Fruit fly (Drosophila melanogaster) whole organism, embryonic: ENCODE data around the gene ath.
A peak's percentile ranks its signal among the peaks of the same experiment; 100 is the strongest.

Source experiments
- C15 ChIP-seq: fragments of 200-800 bp; sonication (Bioruptor generic); IDR thresholded peaks from 3 replicates; pipeline ENCODE4 v1.3.6; 2022; ENCODE audit warnings: missing biosample characterization, missing genetic modification characterization
- CG10267 ChIP-seq: fragments of 200-800 bp; sonication (Bioruptor generic); optimal IDR thresholded peaks from 2 replicates; lab custom pipeline; 2018; ENCODE audit warnings: missing biosample characterization, mild to moderate bottlenecking, missing genetic modification characterization, moderate library complexity
- CG10274 ChIP-seq: fragments of 200-800 bp; sonication (Bioruptor generic); optimal IDR thresholded peaks from 3 replicates; lab custom pipeline; 2017; ENCODE audit warnings: missing biosample characterization, mild to moderate bottlenecking, missing genetic modification characterization
- CG10321 ChIP-seq: fragments of 200-800 bp; sonication (Bioruptor generic); IDR thresholded peaks from 2 replicates; pipeline ENCODE4 v1.3.6; 2022; ENCODE audit warnings: missing biosample characterization, missing genetic modification characterization
- CG11398 ChIP-seq: fragments of 200-800 bp; sonication (Bioruptor generic); optimal IDR thresholded peaks from 2 replicates; lab custom pipeline; 2016; ENCODE audit warnings: missing biosample characterization, missing genetic modification characterization
- CG12155 ChIP-seq: fragments of 200-800 bp; sonication (Bioruptor generic); optimal IDR thresholded peaks from 3 replicates; lab custom pipeline; 2016; ENCODE audit warnings: missing biosample characterization, missing genetic modification characterization
- CG12659 ChIP-seq: fragments of 200-800 bp; sonication (Bioruptor generic); optimal IDR thresholded peaks from 3 replicates; lab custom pipeline; 2017; ENCODE audit warnings: mild to moderate bottlenecking, missing biosample characterization, missing genetic modification reagents, missing genetic modification characterization
- CG13287 ChIP-seq: fragments of 200-800 bp; sonication (Bioruptor generic); IDR thresholded peaks from 2 replicates; pipeline ENCODE4 v1.3.6; 2022; ENCODE audit warnings: missing biosample characterization, missing genetic modification characterization; ENCODE audit not compliant: partially characterized antibody
- CG13624 ChIP-seq: fragments of 200-800 bp; sonication (Bioruptor generic); optimal IDR thresholded peaks from 2 replicates; lab custom pipeline; 2016; ENCODE audit warnings: missing biosample characterization, missing genetic modification characterization
- CG13775 ChIP-seq: fragments of 200-800 bp; sonication (Bioruptor generic); optimal IDR thresholded peaks from 3 replicates; lab custom pipeline; 2017; ENCODE audit warnings: missing biosample characterization, mild to moderate bottlenecking, missing genetic modification characterization
- CG15601 ChIP-seq: fragments of 200-800 bp; sonication (Bioruptor generic); optimal IDR thresholded peaks from 3 replicates; lab custom pipeline; 2019; ENCODE audit warnings: missing biosample characterization, mild to moderate bottlenecking, missing genetic modification characterization, moderate library complexity
- CG16813 ChIP-seq: fragments of 200-800 bp; sonication (Bioruptor generic); IDR thresholded peaks from 3 replicates; pipeline ENCODE4 v1.3.6; 2022; ENCODE audit warnings: missing biosample characterization, missing genetic modification characterization; ENCODE audit not compliant: partially characterized antibody
- CG17328 ChIP-seq: fragments of 200-800 bp; sonication (Bioruptor generic); IDR thresholded peaks from 2 replicates; pipeline ENCODE4 v1.3.6; 2022; ENCODE audit warnings: missing biosample characterization, missing genetic modification characterization
- CG17829 ChIP-seq: fragments of 200-800 bp; optimal IDR thresholded peaks from 2 replicates; lab custom pipeline; 2019; ENCODE audit warnings: missing biosample characterization, mild to moderate bottlenecking, missing genetic modification characterization, moderate library complexity
- CG2129 ChIP-seq: fragments of 200-800 bp; sonication (Bioruptor generic); IDR thresholded peaks from 2 replicates; pipeline ENCODE4 v1.3.6; 2022; ENCODE audit warnings: missing biosample characterization, missing genetic modification characterization; ENCODE audit not compliant: partially characterized antibody
- CG2889 ChIP-seq: fragments of 200-800 bp; sonication (Bioruptor generic); IDR thresholded peaks from 3 replicates; pipeline ENCODE4 v1.3.6; 2022; ENCODE audit warnings: missing biosample characterization, missing genetic modification characterization
- CG3065 ChIP-seq: fragments of 200-800 bp; sonication (Bioruptor generic); optimal IDR thresholded peaks from 2 replicates; lab custom pipeline; 2016; ENCODE audit warnings: missing biosample characterization, missing genetic modification characterization
- CG32532 ChIP-seq: fragments of 200-800 bp; sonication (Bioruptor generic); IDR thresholded peaks from 2 replicates; pipeline ENCODE4 v1.3.6; 2022; ENCODE audit warnings: missing biosample characterization, missing genetic modification characterization
- CG3726 ChIP-seq: fragments of 200-800 bp; sonication (Bioruptor generic); IDR thresholded peaks from 3 replicates; pipeline ENCODE4, ENCODE4 v1.3.6; 2022; ENCODE audit warnings: missing biosample characterization, missing genetic modification characterization
- CG7372 ChIP-seq: fragments of 200-800 bp; sonication (Bioruptor generic); IDR thresholded peaks from 2 replicates; pipeline ENCODE4 v1.3.6; 2022; ENCODE audit warnings: missing biosample characterization, missing genetic modification characterization
- CG7928 ChIP-seq: fragments of 200-800 bp; sonication (Bioruptor generic); optimal IDR thresholded peaks from 2 replicates; lab custom pipeline; 2017; ENCODE audit warnings: missing biosample characterization, mild to moderate bottlenecking, missing genetic modification characterization
- CG8290 ChIP-seq, 3 experiments: fragments of 200-800 bp; sonication (Bioruptor generic); optimal IDR thresholded peaks; 2 replicates each; lab custom pipeline; 2016 to 2019; ENCODE audit warnings: missing biosample characterization in 3 of 3, missing genetic modification characterization in 3 of 3, mild to moderate bottlenecking in 2 of 3, moderate library complexity in 1 of 3
- CG8478 ChIP-seq: fragments of >200 bp; optimal IDR thresholded peaks from 2 replicates; lab custom pipeline; 2018
- CG9609 ChIP-seq: fragments of 200-800 bp; sonication (Bioruptor generic); optimal IDR thresholded peaks from 3 replicates; lab custom pipeline; 2016; ENCODE audit warnings: missing biosample characterization, missing genetic modification characterization
- D ChIP-seq, 2 experiments: fragments of 200-800 bp in 1 of 2; fragments of >200 bp in 1 of 2; sonication (Bioruptor generic) in 1 of 2; optimal IDR thresholded peaks; 2 replicates in 1 of 2; 3 replicates in 1 of 2; lab custom pipeline; 2017; ENCODE audit warnings: mild to moderate bottlenecking in 1 of 2, missing biosample characterization in 1 of 2, missing genetic modification characterization in 1 of 2, missing genetic modification reagents in 1 of 2
- Doc3 ChIP-seq: fragments of 200-800 bp; sonication (Bioruptor generic); IDR thresholded peaks from 3 replicates; pipeline ENCODE4 v1.3.6; 2022; ENCODE audit warnings: missing biosample characterization, missing genetic modification characterization; ENCODE audit not compliant: partially characterized antibody
- Elba2 ChIP-seq: fragments of 200-800 bp; sonication (Bioruptor generic); optimal IDR thresholded peaks from 3 replicates; lab custom pipeline; 2016; ENCODE audit warnings: missing biosample characterization, missing genetic modification characterization
- Fer1 ChIP-seq: fragments of 200-800 bp; sonication (Bioruptor generic); optimal IDR thresholded peaks from 2 replicates; lab custom pipeline; 2017; ENCODE audit warnings: missing biosample characterization, mild to moderate bottlenecking, missing genetic modification characterization
- Fer3 ChIP-seq: fragments of 200-800 bp; sonication (Bioruptor generic); optimal IDR thresholded peaks from 2 replicates; lab custom pipeline; 2018; ENCODE audit warnings: missing biosample characterization, mild to moderate bottlenecking, missing genetic modification characterization, moderate library complexity
- HHEX ChIP-seq: fragments of 200-800 bp; sonication (Bioruptor generic); optimal IDR thresholded peaks from 3 replicates; lab custom pipeline; 2017; ENCODE audit warnings: missing biosample characterization, mild to moderate bottlenecking, missing genetic modification characterization, missing genetic modification reagents
- Lhr ChIP-seq: fragments of 200-800 bp; sonication (Bioruptor generic); optimal IDR thresholded peaks from 3 replicates; lab custom pipeline; 2017; ENCODE audit warnings: mild to moderate bottlenecking, missing biosample characterization, missing genetic modification reagents, missing genetic modification characterization
- Mes4 ChIP-seq: fragments of 200-800 bp; sonication (Bioruptor generic); optimal IDR thresholded peaks from 2 replicates; lab custom pipeline; 2016; ENCODE audit warnings: missing biosample characterization, missing genetic modification characterization
- NC2α ChIP-seq: fragments of 200-800 bp; sonication (Bioruptor generic); optimal IDR thresholded peaks from 2 replicates; lab custom pipeline; 2016; ENCODE audit warnings: missing biosample characterization, missing genetic modification characterization
- NfI ChIP-seq: fragments of 200-800 bp; sonication (Bioruptor generic); optimal IDR thresholded peaks from 3 replicates; lab custom pipeline; 2018; ENCODE audit warnings: missing biosample characterization, mild to moderate bottlenecking, missing genetic modification characterization, moderate library complexity
- ap ChIP-seq: fragments of 200-800 bp; sonication (Bioruptor generic); IDR thresholded peaks from 2 replicates; pipeline ENCODE4 v1.3.6; 2022; ENCODE audit warnings: missing biosample characterization, missing genetic modification characterization
- crc ChIP-seq: fragments of 200-800 bp; sonication (Bioruptor generic); optimal IDR thresholded peaks from 2 replicates; lab custom pipeline; 2016; ENCODE audit warnings: missing biosample characterization, missing genetic modification characterization
- emc ChIP-seq: fragments of 200-800 bp; sonication (Bioruptor generic); optimal IDR thresholded peaks from 2 replicates; lab custom pipeline; 2016; ENCODE audit warnings: missing biosample characterization, missing genetic modification characterization
- ems ChIP-seq: fragments of 200-800 bp; sonication (Bioruptor generic); optimal IDR thresholded peaks from 3 replicates; lab custom pipeline; 2016; ENCODE audit warnings: missing biosample characterization, missing genetic modification characterization
- jigr1 ChIP-seq: fragments of 200-800 bp; sonication (Bioruptor generic); IDR thresholded peaks from 3 replicates; pipeline ENCODE4 v1.3.6; 2022; ENCODE audit warnings: missing biosample characterization, missing genetic modification characterization
- jumu ChIP-seq: fragments of 200-800 bp; sonication (Bioruptor generic); optimal IDR thresholded peaks from 3 replicates; lab custom pipeline; 2016; ENCODE audit warnings: missing biosample characterization, missing genetic modification characterization
- kay ChIP-seq: fragments of 200-800 bp; sonication (Bioruptor generic); optimal IDR thresholded peaks from 2 replicates; lab custom pipeline; 2016; ENCODE audit warnings: missing biosample characterization, missing genetic modification characterization
- lola ChIP-seq, 3 experiments: fragments of >200 bp in 2 of 3; fragments of 200-800 bp in 1 of 3; sonication (Bioruptor generic) in 1 of 3; optimal IDR thresholded peaks; 2 replicates each; lab custom pipeline; 2017 to 2019; ENCODE audit warnings: missing biosample characterization in 3 of 3, missing genetic modification characterization in 3 of 3, mild to moderate bottlenecking in 1 of 3, moderate library complexity in 1 of 3
- oc ChIP-seq: fragments of 200-800 bp; sonication (Bioruptor generic); optimal IDR thresholded peaks from 2 replicates; lab custom pipeline; 2018; ENCODE audit warnings: missing biosample characterization, mild to moderate bottlenecking, missing genetic modification characterization, moderate library complexity
- peb ChIP-seq: fragments of 200-800 bp; sonication (Bioruptor generic); IDR thresholded peaks from 2 replicates; pipeline ENCODE4 v1.3.6; 2022; ENCODE audit warnings: missing biosample characterization, missing genetic modification characterization
- slp2 ChIP-seq: fragments of 200-800 bp; sonication (Bioruptor generic); optimal IDR thresholded peaks from 2 replicates; lab custom pipeline; 2016; ENCODE audit warnings: missing biosample characterization, missing genetic modification characterization
- stwl ChIP-seq: fragments of 200-800 bp; sonication (Bioruptor generic); optimal IDR thresholded peaks from 3 replicates; lab custom pipeline; 2018; ENCODE audit warnings: missing biosample characterization, mild to moderate bottlenecking, missing genetic modification characterization, moderate library complexity
- tna ChIP-seq: fragments of 200-800 bp; sonication (Bioruptor generic); IDR thresholded peaks from 2 replicates; pipeline ENCODE4 v1.3.6; 2022; ENCODE audit warnings: missing biosample characterization, missing genetic modification characterization; ENCODE audit not compliant: partially characterized antibody

Gene ath

DNA sequence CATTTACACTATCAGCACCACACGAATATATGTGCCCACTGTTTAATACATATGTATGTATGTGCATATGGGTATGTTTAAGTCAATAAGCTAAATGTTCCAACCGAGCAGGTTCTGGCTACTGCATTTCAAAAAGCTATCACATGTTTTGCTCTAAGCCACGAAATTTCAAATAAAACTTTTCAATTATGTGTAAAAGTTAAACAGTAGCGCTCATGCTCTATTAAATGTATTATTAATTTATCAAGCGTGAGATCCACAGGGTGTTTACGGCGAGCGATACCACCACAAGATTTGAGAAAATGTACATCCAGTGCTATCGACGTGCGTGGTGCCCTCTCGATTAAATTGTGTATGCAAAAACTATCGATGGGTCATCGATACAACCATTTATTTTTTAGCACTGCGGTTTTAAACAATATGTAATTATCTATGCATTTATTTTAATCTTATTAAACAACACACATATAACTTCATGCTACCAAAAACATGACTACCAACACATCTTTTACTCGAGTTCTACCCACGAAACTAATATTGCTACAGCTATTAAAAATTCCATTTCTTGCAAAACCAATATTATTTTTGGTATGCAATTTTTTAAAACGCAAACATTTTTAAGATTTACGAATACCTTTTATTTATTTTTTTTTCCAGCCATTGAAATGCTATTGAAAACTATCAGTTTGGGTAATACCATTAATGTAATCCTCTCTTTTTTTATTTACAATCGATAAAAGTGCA is 50.0 kb downstream of the ath start, which contains the start of gene Pten (continued):
- TF ChIP-seq NfI (GFP tag; lab: Kevin White, UChicago) (peak; percentile 64), NC2α (GFP tag; lab: Kevin White, UChicago) (peak; percentile 31), CG11398 (GFP tag; lab: Kevin White, UChicago) (peak; percentile 49), CG8478 (lab: Kevin White, UChicago) (no peak), CG9609 (GFP tag; lab: Kevin White, UChicago) (peak; percentile 16), CG7372 (GFP tag; lab: Robert Waterston, UW) (peak; percentile 47; the same call in 1 of the 2 replicates), tna (GFP tag; lab: Robert Waterston, UW) (peak; percentile 88), Mes4 (GFP tag; lab: Kevin White, UChicago) (peak; percentile 57), jumu (peak; percentile 64), emc (peak; percentile 7), Fer3 (tag; lab: Kevin White, UChicago) (peak; percentile 61), Doc3 (peak; percentile 66; the same call in 2 of the 3 replicates), CG2889 (GFP tag; lab: Robert Waterston, UW) (no peak), Fer1 (GFP tag; lab: Kevin White, UChicago) (peak; percentile 55), Lhr (GFP tag; lab: Kevin White, UChicago) (peak; percentile 39), HHEX (no peak), stwl (tag; lab: Kevin White, UChicago) (peak; percentile 60), crc (GFP tag; lab: Kevin White, UChicago) (peak; percentile 46), CG8290 (GFP tag; optimal IDR thresholded peaks at IDR 0.05; lab: Kevin White, UChicago) (no peak), CG8290 (tag; optimal IDR thresholded peaks at IDR 0.05; lab: Kevin White, UChicago) (peak in 1 of 2 experiments; percentile 12), CG15601 (no peak), Elba2 (GFP tag; lab: Kevin White, UChicago) (peak; percentile 12), oc (no peak), CG3726 (GFP tag; lab: Robert Waterston, UW) (no peak), jigr1 (GFP tag; lab: Robert Waterston, UW) (peak; percentile 88; the same call in 1 of the 3 replicates), C15 (GFP tag; lab: Robert Waterston, UW) (0 out of 3 replicates have a peak, but pooled peaks have one; percentile 33), peb (GFP tag; lab: Robert Waterston, UW) (no peak), kay (GFP tag; lab: Kevin White, UChicago) (peak; percentile 61), lola (GFP tag; optimal IDR thresholded peaks at IDR 0.05; lab: Kevin White, UChicago) (peak in 1 of 3 experiments; percentile 84), CG32532 (GFP tag; lab: Robert Waterston, UW) (peak; percentile 62; the same call in 1 of the 2 replicates), CG13287 (peak; percentile 84), D (optimal IDR thresholded peaks at IDR 0.05; lab: Kevin White, UChicago) (no peak), D (GFP tag; optimal IDR thresholded peaks at IDR 0.05; lab: Kevin White, UChicago) (peak; percentile 65), ems (GFP tag; lab: Kevin White, UChicago) (peak; percentile 32), CG17328 (GFP tag; lab: Robert Waterston, UW) (peak; percentile 44; the same call in 1 of the 2 replicates), slp2 (GFP tag; lab: Kevin White, UChicago) (peak; percentile 66), CG13624 (GFP tag; lab: Kevin White, UChicago) (peak; percentile 51), CG2129 (GFP tag; lab: Robert Waterston, UW) (peak; percentile 73), CG16813 (peak; percentile 92), CG7928 (GFP tag; lab: Kevin White, UChicago) (peak; percentile 4), CG12155 (GFP tag; lab: Kevin White, UChicago) (peak; percentile 57), CG13775 (peak; percentile 83), CG3065 (GFP tag; lab: Kevin White, UChicago) (peak; percentile 7), CG10321 (no peak), ap (GFP tag; lab: Robert Waterston, UW) (no peak; the same call in 1 of the 2 replicates), CG17829 (tag; lab: Kevin White, UChicago) (peak; percentile 82), CG12659 (GFP tag; lab: Kevin White, UChicago) (peak; percentile 82), CG10274 (GFP tag; lab: Kevin White, UChicago) (peak; percentile 28), CG10267 (peak; percentile 76)
